Fruit fly (Drosophila melanogaster) whole organism, pupa: ENCODE results near the gene CG6333.

ENCODE experiments used
- CG12605 ChIP-seq: fragments of 200-800 bp; sonication (Bioruptor generic); IDR thresholded peaks from 2 replicates; pipeline ENCODE4 v1.3.6; 2022; ENCODE audit warnings: missing biosample characterization, missing genetic modification characterization
- CG13204 ChIP-seq: fragments of 200-800 bp; sonication (Bioruptor generic); optimal IDR thresholded peaks from 2 replicates; lab custom pipeline; 2018; ENCODE audit warnings: missing biosample characterization, mild to moderate bottlenecking, missing genetic modification characterization, moderate library complexity
- CG14655 ChIP-seq: fragments of 200-800 bp; sonication (Bioruptor generic); optimal IDR thresholded peaks from 3 replicates; lab custom pipeline; 2017; ENCODE audit warnings: mild to moderate bottlenecking, missing biosample characterization, missing genetic modification reagents, missing genetic modification characterization
- CG15710 ChIP-seq: fragments of 200-800 bp; sonication (Bioruptor generic); optimal IDR thresholded peaks from 2 replicates; lab custom pipeline; 2018; ENCODE audit warnings: missing biosample characterization, mild to moderate bottlenecking, missing genetic modification characterization, moderate library complexity
- CG4496 ChIP-seq: fragments of 200-800 bp; sonication (Bioruptor generic); IDR thresholded peaks from 3 replicates; pipeline ENCODE4 v1.3.6; 2022; ENCODE audit warnings: missing biosample characterization, missing genetic modification characterization
- CG8301 ChIP-seq: fragments of 200-800 bp; sonication (Bioruptor generic); optimal IDR thresholded peaks from 2 replicates; lab custom pipeline; 2018; ENCODE audit warnings: missing biosample characterization, mild to moderate bottlenecking, missing genetic modification characterization
- D1 ChIP-seq: fragments of 200-800 bp; sonication (Bioruptor generic); optimal IDR thresholded peaks from 2 replicates; lab custom pipeline; 2018; ENCODE audit warnings: missing biosample characterization, mild to moderate bottlenecking, missing genetic modification characterization, moderate library complexity
- EcR ChIP-seq: fragments of 200-800 bp; sonication (Bioruptor generic); optimal IDR thresholded peaks from 3 replicates; lab custom pipeline; 2019; ENCODE audit warnings: missing biosample characterization, missing genetic modification characterization, mild to moderate bottlenecking, moderate library complexity, missing genetic modification reagents
- Ets98B ChIP-seq: fragments of 200-800 bp; sonication (Bioruptor generic); IDR thresholded peaks from 2 replicates; pipeline ENCODE4 v1.3.6; 2022; ENCODE audit warnings: missing biosample characterization, missing genetic modification characterization
- Pif1B ChIP-seq: fragments of 200-800 bp; sonication (Bioruptor generic); optimal IDR thresholded peaks from 3 replicates; lab custom pipeline; 2016; ENCODE audit warnings: missing biosample characterization, missing genetic modification characterization
- fd96Ca ChIP-seq: fragments of 200-800 bp; sonication (Bioruptor generic); IDR thresholded peaks from 3 replicates; pipeline ENCODE4 v1.3.6; 2022; ENCODE audit warnings: missing biosample characterization, missing genetic modification characterization
- rn ChIP-seq: fragments of 200-800 bp; sonication (Bioruptor generic); IDR thresholded peaks from 2 replicates; pipeline ENCODE4 v1.3.6; 2022; ENCODE audit warnings: missing biosample characterization, missing genetic modification characterization

DNA sequence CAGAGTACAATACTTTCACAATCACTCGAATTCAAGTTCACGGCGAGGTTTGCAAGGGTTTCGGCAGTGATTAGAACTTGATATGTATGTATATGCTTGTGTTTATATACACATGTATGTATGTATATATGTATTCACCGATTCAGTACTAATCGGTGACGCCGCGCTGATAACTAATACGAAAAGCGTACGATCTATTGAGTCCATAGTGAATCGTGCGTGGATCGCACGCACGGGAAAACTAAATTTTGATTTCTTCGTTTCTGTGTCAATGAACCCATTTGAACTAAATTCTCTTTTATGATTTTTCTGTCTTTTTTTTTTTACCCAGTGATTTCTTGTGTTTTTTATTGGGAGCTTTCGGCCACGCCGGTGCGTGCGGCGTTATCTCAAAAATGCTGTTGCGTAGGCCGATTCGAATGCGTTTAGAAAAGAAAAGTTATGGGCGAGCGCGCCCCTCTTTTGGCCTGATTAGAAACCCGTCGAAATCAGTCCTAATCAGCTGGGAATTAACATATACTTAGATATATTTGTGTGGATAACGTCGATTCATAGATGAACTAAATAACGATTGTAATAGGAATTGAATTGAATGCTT, 7.9 kb upstream of the CG6333 start:
- TF ChIP-seq EcR (GFP tag; lab: Kevin White, UChicago) (no peak), CG8301 (tag; lab: Kevin White, UChicago) (no peak), CG4496 (GFP tag; lab: Robert Waterston, UW) (no peak), fd96Ca (GFP tag; lab: Robert Waterston, UW) (no peak), CG12605 (GFP tag; lab: Robert Waterston, UW) (no peak), CG14655 (GFP tag; lab: Kevin White, UChicago) (no peak), CG15710 (no peak), Ets98B (GFP tag; lab: Robert Waterston, UW) (no peak), Pif1B (GFP tag; lab: Kevin White, UChicago) (no peak), D1 (tag; lab: Kevin White, UChicago) (no peak), rn (GFP tag; lab: Robert Waterston, UW) (no peak), CG13204 (GFP tag; lab: Kevin White, UChicago) (no peak)
